Worm (Caenorhabditis elegans): ENCODE data around the gene ZK1307.2.

- no peak for TF ChIP-seq nhr-237 (tag; optimal IDR thresholded peaks at IDR 0.05)
- no peak for TF ChIP-seq unc-39 (tag; optimal IDR thresholded peaks at IDR 0.05)
- no peak for TF ChIP-seq fkh-10 (GFP tag; optimal IDR thresholded peaks at IDR 0.05)
- TF ChIP-seq dve-1 (tag; optimal IDR thresholded peaks at IDR 0.05; ENCODE audit: insufficient read depth): no peak
- TF ChIP-seq ama-1 (optimal IDR thresholded peaks at IDR 0.05): no peak
- TF ChIP-seq saeg-2 (GFP tag; IDR thresholded peaks at IDR 0.05): no peak
Measured at ce11 chrII:9667382-9667781, 13.6 kb upstream of the ZK1307.2 start, which contains the start of gene ZK1320.11.
